Fruit fly (Drosophila melanogaster): ENCODE results near the gene Elp1.
A peak's percentile ranks its signal among the peaks of the same experiment; 100 is the strongest.

The Elp1 gene

DNA sequence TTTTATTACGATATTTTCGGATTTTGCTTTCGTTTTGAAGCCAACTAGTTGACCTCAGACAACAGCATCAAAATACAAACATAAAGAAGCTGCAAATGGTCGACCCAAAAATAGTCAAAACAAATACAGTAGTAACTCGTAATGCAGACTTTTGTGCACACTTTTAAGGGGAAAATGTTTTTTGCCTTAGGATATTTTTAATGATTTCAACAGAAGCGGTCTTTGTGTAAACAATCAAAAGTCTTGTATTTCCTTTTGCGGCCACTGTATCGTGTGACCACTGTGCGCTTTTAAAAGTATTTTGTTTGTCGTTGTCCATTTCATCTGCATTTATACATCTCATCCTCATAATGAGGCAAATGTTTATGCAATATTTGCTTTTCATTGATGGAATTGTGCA lies 1.3 kb upstream of the Elp1 start (continued):
- peak; percentile 73 for TF ChIP-seq CG14965 (GFP tag; optimal IDR thresholded peaks at IDR 0.05; ENCODE audit: borderline replicate concordance)
- TF ChIP-seq trh (GFP tag; optimal IDR thresholded peaks at IDR 0.05) = peak; percentile 88
- TF ChIP-seq Antp (GFP tag; optimal IDR thresholded peaks at IDR 0.05) = peak; percentile 98
- TF ChIP-seq CG4854 (GFP tag; optimal IDR thresholded peaks at IDR 0.05) = peak; percentile 95
- peak; percentile 92 for TF ChIP-seq nmo (GFP tag; optimal IDR thresholded peaks at IDR 0.05)
- TF ChIP-seq bcd (GFP tag; optimal IDR thresholded peaks at IDR 0.05) = peak; percentile 94
- peak; percentile 85 for TF ChIP-seq ssp (GFP tag; IDR thresholded peaks at IDR 0.05)
- no peak for TF ChIP-seq Scr (GFP tag; IDR thresholded peaks at IDR 0.05; ENCODE audit: partially characterized antibody)
- TF ChIP-seq Ptx1 (GFP tag; IDR thresholded peaks at IDR 0.05) = peak; percentile 97
- TF ChIP-seq Chrac-16 (GFP tag; optimal IDR thresholded peaks at IDR 0.05) = peak; percentile 95
- TF ChIP-seq BtbVII (GFP tag; optimal IDR thresholded peaks at IDR 0.05) = peak; percentile 93
- peak; percentile 96 for TF ChIP-seq sug (tag; optimal IDR thresholded peaks at IDR 0.05)
- TF ChIP-seq Hey (tag; optimal IDR thresholded peaks at IDR 0.05) = peak; percentile 89
- TF ChIP-seq CG6254 (GFP tag; optimal IDR thresholded peaks at IDR 0.05) = peak; percentile 52
- TF ChIP-seq CG17568 (GFP tag; optimal IDR thresholded peaks at IDR 0.05) = peak; percentile 93
- TF ChIP-seq croc (GFP tag; conservative IDR thresholded peaks at IDR 0.05) = peak; percentile 82
- TF ChIP-seq Ets65A (GFP tag) = peak; percentile 99
- TF ChIP-seq CG11696 (GFP tag; IDR thresholded peaks at IDR 0.05) = peak; percentile 92
- TF ChIP-seq CG9609 (GFP tag; optimal IDR thresholded peaks at IDR 0.05) = peak; percentile 96
- no peak for TF ChIP-seq hbn (GFP tag; IDR thresholded peaks at IDR 0.05; ENCODE audit: partially characterized antibody)
- TF ChIP-seq Bteb2 (GFP tag; optimal IDR thresholded peaks at IDR 0.05) = peak; percentile 96
- no peak for TF ChIP-seq pita (GFP tag; optimal IDR thresholded peaks at IDR 0.05)
- TF ChIP-seq CG17359 (tag; optimal IDR thresholded peaks at IDR 0.05) = peak; percentile 96
- TF ChIP-seq gfzf (GFP tag; optimal IDR thresholded peaks at IDR 0.05) = peak; percentile 0
- TF ChIP-seq Mes4 (GFP tag; optimal IDR thresholded peaks at IDR 0.05) = peak; percentile 87
- peak; percentile 93 for TF ChIP-seq NK7.1 (GFP tag; optimal IDR thresholded peaks at IDR 0.05)
- peak; percentile 94 for TF ChIP-seq CG18619 (GFP tag; optimal IDR thresholded peaks at IDR 0.05)
- TF ChIP-seq danr (GFP tag; IDR thresholded peaks at IDR 0.05) = peak; percentile 95
- peak; percentile 81 for TF ChIP-seq nerfin-1 (tag; optimal IDR thresholded peaks at IDR 0.05)
- peak; percentile 98 for TF ChIP-seq H2.0 (GFP tag; IDR thresholded peaks at IDR 0.05)
- peak; percentile 60 for TF ChIP-seq CG10431 (GFP tag; optimal IDR thresholded peaks at IDR 0.05)
- peak; percentile 94 for TF ChIP-seq emc (GFP tag; optimal IDR thresholded peaks at IDR 0.05)
- no peak for TF ChIP-seq Sin3A (optimal IDR thresholded peaks at IDR 0.05)
- peak; percentile 88 for TF ChIP-seq jing (GFP tag; optimal IDR thresholded peaks at IDR 0.05)
- peak; percentile 98 for TF ChIP-seq CG15269 (tag; optimal IDR thresholded peaks at IDR 0.05)
- TF ChIP-seq nerfin-2 (GFP tag; IDR thresholded peaks at IDR 0.05; ENCODE audit: partially characterized antibody) = no peak
- TF ChIP-seq Rfx (GFP tag; IDR thresholded peaks at IDR 0.05) = peak; percentile 99
- peak; percentile 97 for TF ChIP-seq maf-S (GFP tag; optimal IDR thresholded peaks at IDR 0.05)
- TF ChIP-seq D (optimal IDR thresholded peaks at IDR 0.05) = no peak
- peak; percentile 82 for TF ChIP-seq D (GFP tag; optimal IDR thresholded peaks at IDR 0.05)
- peak; percentile 74 for TF ChIP-seq CG15073 (GFP tag; optimal IDR thresholded peaks at IDR 0.05)
- peak; percentile 95 for TF ChIP-seq chm (GFP tag; IDR thresholded peaks at IDR 0.05)
- peak; percentile 89 for TF ChIP-seq CG2712 (tag; optimal IDR thresholded peaks at IDR 0.05)
- peak; percentile 34 for TF ChIP-seq CG17186 (GFP tag; optimal IDR thresholded peaks at IDR 0.05)
- TF ChIP-seq CG6175 (GFP tag; IDR thresholded peaks at IDR 0.05) = peak; percentile 96
- TF ChIP-seq CG3726 (GFP tag; IDR thresholded peaks at IDR 0.05) = peak; percentile 93; the same call in 2 of the 3 replicates
- TF ChIP-seq CG7963 (GFP tag; IDR thresholded peaks at IDR 0.05; ENCODE audit: partially characterized antibody) = no peak
- peak; percentile 91 for TF ChIP-seq cwo (GFP tag; optimal IDR thresholded peaks at IDR 0.05)
- peak; percentile 93 for TF ChIP-seq CG6272 (GFP tag; IDR thresholded peaks at IDR 0.05)
- peak; percentile 93 for TF ChIP-seq CG6813 (GFP tag; optimal IDR thresholded peaks at IDR 0.05)
- TF ChIP-seq CG14441 (GFP tag; IDR thresholded peaks at IDR 0.05) = peak; percentile 98
